Worm (Caenorhabditis elegans): Measurements from ENCODE around the gene spp-9.

spp-9 gene

DNA sequence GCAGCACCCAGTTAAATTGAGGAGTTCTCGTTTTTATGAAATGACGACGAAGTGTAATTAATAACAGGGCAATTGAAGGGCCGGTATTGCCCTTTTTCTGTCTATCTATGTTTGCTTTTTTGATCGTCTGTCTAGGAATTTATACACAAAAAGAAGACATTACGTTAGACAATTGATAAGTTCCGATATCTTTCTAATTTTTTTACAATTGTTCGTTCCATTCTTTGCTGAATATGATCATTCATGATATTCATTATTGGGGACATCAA is 5.8 kb upstream of the spp-9 start (continued):
- TF ChIP-seq efl-1 (optimal IDR thresholded peaks at IDR 0.05) (no peak), efl-1 (GFP tag; optimal IDR thresholded peaks at IDR 0.05 in 1 of 2) (peak in 1 of 2 experiments; percentile 51), C34B4.2 (tag; optimal IDR thresholded peaks at IDR 0.05) (no peak), mep-1 (tag; optimal IDR thresholded peaks at IDR 0.05) (peak; percentile 31), swsn-7 (tag; optimal IDR thresholded peaks at IDR 0.05) (no peak)

DNA sequence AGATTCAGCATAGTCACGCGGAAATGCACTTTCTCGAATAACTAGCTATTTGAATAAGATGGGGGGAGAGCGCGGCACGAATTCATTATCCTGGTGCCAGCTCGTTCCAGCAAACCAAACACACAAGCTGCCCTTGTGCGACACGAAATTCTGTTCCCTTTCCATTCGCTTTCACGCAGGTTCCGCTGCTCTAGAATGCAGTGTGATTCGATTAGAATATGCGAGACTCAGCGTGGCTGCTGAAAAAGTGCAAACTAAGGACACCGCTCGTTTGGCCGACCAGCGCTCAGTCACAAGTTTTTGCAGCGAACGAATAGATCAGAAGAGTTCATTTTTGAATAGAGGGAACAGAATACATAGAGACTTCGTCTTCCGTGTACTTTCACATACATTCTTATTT is 5.5 kb upstream of the spp-9 start:
- TF ChIP-seq vab-15 (tag; optimal IDR thresholded peaks at IDR 0.05) (no peak), irx-1 (tag; optimal IDR thresholded peaks at IDR 0.05) (no peak), hlh-4 (tag; optimal IDR thresholded peaks at IDR 0.05) (no peak), hpl-2 (GFP tag; optimal IDR thresholded peaks at IDR 0.05) (no peak), efl-1 (optimal IDR thresholded peaks at IDR 0.05) (no peak), efl-1 (GFP tag; optimal IDR thresholded peaks at IDR 0.05 in 1 of 2) (peak in 1 of 2 experiments; percentile 41)

- TF ChIP-seq lin-35 (GFP tag; optimal IDR thresholded peaks at IDR 0.05) (peak in 1 of 2 experiments; percentile 16), ces-1 (GFP tag; optimal IDR thresholded peaks at IDR 0.05) (no peak), efl-1 (optimal IDR thresholded peaks at IDR 0.05) (no peak), efl-1 (GFP tag; optimal IDR thresholded peaks at IDR 0.05 in 1 of 2) (peak in 1 of 2 experiments; percentile 88), nhr-77 (tag; optimal IDR thresholded peaks at IDR 0.05) (peak; percentile 78), lin-39 (tag; optimal IDR thresholded peaks at IDR 0.05) (no peak), grh-1 (GFP tag; IDR thresholded peaks at IDR 0.05) (no peak), sox-4 (tag; optimal IDR thresholded peaks at IDR 0.05) (no peak), mdl-1 (tag; optimal IDR thresholded peaks at IDR 0.05) (peak in 1 of 2 experiments; percentile 11), nhr-20 (tag; optimal IDR thresholded peaks at IDR 0.05) (peak; percentile 21), ztf-4 (tag; optimal IDR thresholded peaks at IDR 0.05) (no peak), F16B12.6 (tag; optimal IDR thresholded peaks at IDR 0.05) (no peak), sptf-1 (tag; optimal IDR thresholded peaks at IDR 0.05) (no peak), unc-98 (GFP tag; IDR thresholded peaks at IDR 0.05) (no peak), pag-3 (tag; optimal IDR thresholded peaks at IDR 0.05; ENCODE audit: borderline replicate concordance, insufficient read depth) (no peak), lsy-2 (tag; optimal IDR thresholded peaks at IDR 0.05) (peak in 1 of 2 experiments; percentile 27), ceh-82 (tag; optimal IDR thresholded peaks at IDR 0.05) (peak in 1 of 3 experiments; percentile 15), nhr-237 (tag; optimal IDR thresholded peaks at IDR 0.05) (no peak), rnt-1 (tag; optimal IDR thresholded peaks at IDR 0.05) (no peak), lin-14 (GFP tag; optimal IDR thresholded peaks at IDR 0.05) (peak; percentile 96), nhr-47 (tag; optimal IDR thresholded peaks at IDR 0.05) (no peak), elt-2 (tag; optimal IDR thresholded peaks at IDR 0.05) (peak; percentile 72), tbx-2 (tag; optimal IDR thresholded peaks at IDR 0.05) (peak; percentile 60), irx-1 (tag; optimal IDR thresholded peaks at IDR 0.05) (no peak), pqm-1 (tag; optimal IDR thresholded peaks at IDR 0.05) (peak; percentile 42), nhr-71 (tag; optimal IDR thresholded peaks at IDR 0.05) (peak; percentile 51)
Observed at ce11 chrX:11482637-11483036, 4.9 kb upstream of the spp-9 start.

DNA sequence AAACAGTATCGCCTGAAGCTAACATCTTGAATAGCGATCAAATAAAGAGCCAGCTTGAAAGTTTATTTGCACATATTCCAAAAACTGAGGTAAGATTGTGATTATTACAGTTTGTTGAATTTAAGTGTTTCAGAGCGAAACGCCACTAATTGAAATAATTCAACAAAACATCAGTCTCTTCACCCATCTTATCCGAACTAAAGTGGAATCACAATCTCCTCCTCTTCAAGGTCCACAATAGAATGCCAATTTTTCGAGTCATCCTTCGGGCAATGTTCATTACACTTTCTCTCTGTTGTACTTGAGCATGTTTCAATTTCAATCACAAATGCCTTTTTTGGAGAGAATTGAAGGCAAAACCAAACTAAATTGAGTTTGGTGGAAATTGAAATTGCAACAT is 3.6 kb upstream of the spp-9 start:
- no peak for TF ChIP-seq nhr-237 (tag; optimal IDR thresholded peaks at IDR 0.05)
- no peak for TF ChIP-seq lin-39 (tag; optimal IDR thresholded peaks at IDR 0.05)
- TF ChIP-seq unc-130 (tag; optimal IDR thresholded peaks at IDR 0.05): no peak
- TF ChIP-seq dsc-1 (tag; optimal IDR thresholded peaks at IDR 0.05): no peak
- no peak for TF ChIP-seq lin-35 (GFP tag; optimal IDR thresholded peaks at IDR 0.05)
- TF ChIP-seq tbx-2 (tag; optimal IDR thresholded peaks at IDR 0.05): peak; percentile 8

ce11 chrX:11489830-11490229 is 2.2 kb downstream of the spp-9 start, which contains the start of gene spp-21:
Gene spp-21 (plus strand): TSS chrX:11490130.
- TF ChIP-seq ces-1 (GFP tag; optimal IDR thresholded peaks at IDR 0.05) (no peak), tbx-2 (tag; optimal IDR thresholded peaks at IDR 0.05) (no peak), ceh-90 (tag; optimal IDR thresholded peaks at IDR 0.05) (no peak), nhr-84 (tag; optimal IDR thresholded peaks at IDR 0.05) (no peak), ceh-88 (GFP tag; IDR thresholded peaks at IDR 0.05) (no peak), egl-27 (tag; optimal IDR thresholded peaks at IDR 0.05) (no peak), zag-1 (tag; optimal IDR thresholded peaks at IDR 0.05) (no peak), nhr-28 (tag; optimal IDR thresholded peaks at IDR 0.05) (no peak), ceh-8 (GFP tag; optimal IDR thresholded peaks at IDR 0.05) (no peak), fos-1 (tag; optimal IDR thresholded peaks at IDR 0.05) (no peak), nhr-85 (tag) (no peak)
